Worm (Caenorhabditis elegans) whole organism, L4 larva: ENCODE data around the gene tbc-14.

Source experiments
- D1046.2 ChIP-seq: fragments of 200-800 bp; sonication (Bioruptor generic); IDR thresholded peaks from 2 replicates; pipeline ENCODE4 v1.3.6; 2022; ENCODE audit warnings: missing genetic modification characterization, missing compliant biosample characterization
- F10B5.3 ChIP-seq: sonication (generic microtip); optimal IDR thresholded peaks from 2 replicates; lab custom pipeline; 2016; ENCODE audit warnings: mild to moderate bottlenecking, missing genetic modification characterization, missing compliant biosample characterization
- F26F4.8 ChIP-seq: fragments of 200-800 bp; sonication (Bioruptor generic); conservative IDR thresholded peaks from 2 replicates; pipeline ENCODE4 v1.3.6; 2022; ENCODE audit warnings: missing genetic modification characterization, missing compliant biosample characterization
- F44E2.7 ChIP-seq: fragments of 200-800 bp; sonication (Bioruptor generic); IDR thresholded peaks from 2 replicates; pipeline ENCODE4 v2.1.2; 2022; ENCODE audit warnings: missing genetic modification characterization, missing compliant biosample characterization
- R02D3.7 ChIP-seq: fragments of 150-350 bp; sonication (generic microtip); optimal IDR thresholded peaks from 3 replicates; lab custom pipeline; 2014; ENCODE audit warnings: missing biosample characterization, missing genetic modification characterization
- Y105C5A.15 ChIP-seq: fragments of 200-800 bp; sonication (Bioruptor generic); IDR thresholded peaks from 2 replicates; pipeline ENCODE4 v1.3.6; 2022; ENCODE audit warnings: missing genetic modification characterization, missing compliant biosample characterization
- Y48G9A.11 ChIP-seq: fragments of 200-800 bp; sonication (Bioruptor generic); IDR thresholded peaks from 2 replicates; pipeline ENCODE4 v1.3.6; 2022; ENCODE audit warnings: missing genetic modification reagents, missing genetic modification characterization, missing compliant biosample characterization
- ZK546.5 ChIP-seq, 2 experiments: sonication (generic microtip); optimal IDR thresholded peaks; 2 replicates each; lab custom pipeline; 2017; ENCODE audit warnings: missing biosample characterization in 2 of 2, missing genetic modification characterization in 2 of 2
- aly-2 ChIP-seq: sonication (generic microtip); optimal IDR thresholded peaks from 2 replicates; lab custom pipeline; 2018; ENCODE audit warnings: missing biosample characterization, missing genetic modification characterization
- ama-1 ChIP-seq: fragments of 150-350 bp; optimal IDR thresholded peaks from 2 replicates; lab custom pipeline; 2014; ENCODE audit warnings: inconsistent platforms, mixed read lengths
- ceh-32 ChIP-seq: sonication (generic microtip); optimal IDR thresholded peaks from 2 replicates; lab custom pipeline; 2016; ENCODE audit warnings: mild to moderate bottlenecking, missing genetic modification characterization, missing compliant biosample characterization; ENCODE audit not compliant: poor library complexity
- ceh-62 ChIP-seq: sonication (generic microtip); optimal IDR thresholded peaks from 2 replicates; lab custom pipeline; 2017; ENCODE audit warnings: missing biosample characterization, missing genetic modification characterization
- ceh-82 ChIP-seq: sonication (generic microtip); optimal IDR thresholded peaks from 2 replicates; lab custom pipeline; 2017; ENCODE audit warnings: missing biosample characterization, missing genetic modification characterization
- cey-2 ChIP-seq: sonication (generic microtip); optimal IDR thresholded peaks from 3 replicates; lab custom pipeline; 2017; ENCODE audit warnings: missing genetic modification characterization, mild to moderate bottlenecking, missing compliant biosample characterization, antibody characterized with exemption, borderline replicate concordance; ENCODE audit not compliant: insufficient read depth
- ctbp-1 ChIP-seq: fragments of 200-800 bp; sonication (Bioruptor generic); IDR thresholded peaks from 2 replicates; pipeline ENCODE4 v1.3.6; 2022; ENCODE audit warnings: missing genetic modification reagents, missing genetic modification characterization, missing compliant biosample characterization
- daf-12 ChIP-seq: fragments of 150-350 bp; optimal IDR thresholded peaks from 2 replicates; lab custom pipeline; 2014; ENCODE audit warnings: missing biosample characterization, missing genetic modification reagents, missing genetic modification characterization
- daf-16 ChIP-seq, 3 experiments: sonication (generic microtip); optimal IDR thresholded peaks; 2 replicates each; lab custom pipeline; 2016 to 2017; ENCODE audit warnings: missing genetic modification characterization in 3 of 3, missing genetic modification reagents in 3 of 3, mild to moderate bottlenecking in 2 of 3, missing compliant biosample characterization in 2 of 3, missing biosample characterization in 1 of 3, moderate library complexity in 1 of 3
- daf-8 ChIP-seq: fragments of 200-800 bp; sonication (Bioruptor generic); IDR thresholded peaks from 2 replicates; pipeline ENCODE4 v1.3.6; 2022; ENCODE audit warnings: missing genetic modification characterization, missing compliant biosample characterization
- dmd-8 ChIP-seq: fragments of 200-800 bp; sonication (Bioruptor generic); IDR thresholded peaks from 2 replicates; pipeline ENCODE4 v1.3.6; 2022; ENCODE audit warnings: missing genetic modification characterization, missing compliant biosample characterization
- dpl-1 ChIP-seq: fragments of 150-350 bp; optimal IDR thresholded peaks from 2 replicates; lab custom pipeline; 2014; ENCODE audit warnings: missing biosample characterization, missing genetic modification reagents, missing genetic modification characterization
- dve-1 ChIP-seq: sonication (generic microtip); optimal IDR thresholded peaks from 2 replicates; lab custom pipeline; 2017; ENCODE audit warnings: antibody characterized with exemption, mild to moderate bottlenecking, missing genetic modification characterization, missing compliant biosample characterization; ENCODE audit not compliant: insufficient read depth
- hlh-11 ChIP-seq: fragments of 200-800 bp; sonication (Bioruptor generic); optimal IDR thresholded peaks from 2 replicates; lab custom pipeline; 2018; ENCODE audit warnings: mild to moderate bottlenecking, missing genetic modification characterization, missing compliant biosample characterization
- lin-1 ChIP-seq: fragments of 200-800 bp; sonication (Bioruptor generic); IDR thresholded peaks from 2 replicates; pipeline ENCODE4 v1.3.6; 2022; ENCODE audit warnings: missing genetic modification reagents, missing genetic modification characterization, missing compliant biosample characterization
- lin-29 ChIP-seq: fragments of 200-800 bp; sonication (Bioruptor generic); IDR thresholded peaks from 2 replicates; pipeline ENCODE4 v1.3.6; 2022; ENCODE audit warnings: missing genetic modification reagents, missing genetic modification characterization, missing compliant biosample characterization
- madf-9 ChIP-seq: fragments of 200-800 bp; sonication (Bioruptor generic); conservative IDR thresholded peaks from 2 replicates; pipeline ENCODE4 v1.3.6; 2022; ENCODE audit warnings: missing genetic modification reagents, missing genetic modification characterization, missing compliant biosample characterization
- mep-1 ChIP-seq: fragments of 150-350 bp; sonication (generic microtip); optimal IDR thresholded peaks from 3 replicates; lab custom pipeline; 2014; ENCODE audit warnings: missing biosample characterization, missing genetic modification characterization
- mes-2 ChIP-seq: sonication (generic microtip); optimal IDR thresholded peaks from 2 replicates; lab custom pipeline; 2016; ENCODE audit warnings: missing genotype, mild to moderate bottlenecking, missing genetic modification characterization, missing compliant biosample characterization; ENCODE audit not compliant: poor library complexity, severe bottlenecking
- mxl-3 ChIP-seq: fragments of 200-800 bp; sonication (Bioruptor generic); optimal IDR thresholded peaks from 2 replicates; lab custom pipeline; 2018; ENCODE audit warnings: mild to moderate bottlenecking, missing genetic modification characterization, missing compliant biosample characterization
- nhr-10 ChIP-seq: fragments of 150-350 bp; optimal IDR thresholded peaks from 2 replicates; lab custom pipeline; 2014; ENCODE audit warnings: missing biosample characterization, missing genetic modification characterization
- nhr-102 ChIP-seq: sonication (generic microtip); optimal IDR thresholded peaks from 2 replicates; lab custom pipeline; 2016; ENCODE audit warnings: mild to moderate bottlenecking, missing genetic modification characterization, moderate library complexity, missing compliant biosample characterization
- nhr-11 ChIP-seq: fragments of 150-350 bp; optimal IDR thresholded peaks from 2 replicates; lab custom pipeline; 2014; ENCODE audit warnings: missing biosample characterization, missing genetic modification characterization
- nhr-111 ChIP-seq: fragments of 200-800 bp; sonication (Bioruptor generic); optimal IDR thresholded peaks from 2 replicates; lab custom pipeline; 2018; ENCODE audit warnings: mild to moderate bottlenecking, missing genetic modification characterization, missing compliant biosample characterization
- nhr-25 ChIP-seq: sonication (generic microtip); optimal IDR thresholded peaks from 2 replicates; lab custom pipeline; 2017; ENCODE audit warnings: missing genetic modification characterization, mild to moderate bottlenecking, missing compliant biosample characterization, antibody characterized with exemption, moderate library complexity, borderline replicate concordance; ENCODE audit not compliant: insufficient read depth
- nhr-28 ChIP-seq: fragments of 150-350 bp; optimal IDR thresholded peaks from 2 replicates; lab custom pipeline; 2014; ENCODE audit warnings: missing biosample characterization, missing genetic modification characterization
- nhr-42 ChIP-seq: fragments of 200-800 bp; sonication (Bioruptor generic); IDR thresholded peaks from 2 replicates; pipeline ENCODE4 v1.3.6; 2022; ENCODE audit warnings: missing genetic modification characterization, missing compliant biosample characterization
- nhr-48 ChIP-seq: sonication (generic microtip); optimal IDR thresholded peaks from 2 replicates; lab custom pipeline; 2016; ENCODE audit warnings: mild to moderate bottlenecking, missing genetic modification characterization, missing compliant biosample characterization
- nhr-76 ChIP-seq: fragments of 150-350 bp; optimal IDR thresholded peaks from 2 replicates; lab custom pipeline; 2014; ENCODE audit warnings: missing biosample characterization, missing genetic modification characterization
- pha-4 ChIP-seq, 2 experiments: fragments of 150-350 bp in 1 of 2; fragments of 200-800 bp in 1 of 2; sonication (Bioruptor generic) in 1 of 2; IDR thresholded peaks in 1 of 2; optimal IDR thresholded peaks in 1 of 2; 2 replicates each; pipeline versions ENCODE4 v1.3.6 to Lab custom; 2014 to 2022; ENCODE audit warnings: missing genetic modification characterization in 2 of 2, missing genetic modification reagents in 2 of 2, missing biosample characterization in 1 of 2, missing compliant biosample characterization in 1 of 2
- php-3 ChIP-seq: fragments of 200-800 bp; sonication (Bioruptor generic); IDR thresholded peaks from 2 replicates; pipeline ENCODE4 v1.3.6; 2022; ENCODE audit warnings: missing genetic modification reagents, missing genetic modification characterization, missing compliant biosample characterization
- sdz-12 ChIP-seq: fragments of 200-800 bp; sonication (Bioruptor generic); optimal IDR thresholded peaks from 2 replicates; lab custom pipeline; 2018; ENCODE audit warnings: mild to moderate bottlenecking, missing genetic modification characterization, missing compliant biosample characterization
- spr-3 ChIP-seq: fragments of 200-800 bp; sonication (Bioruptor generic); optimal IDR thresholded peaks from 2 replicates; lab custom pipeline; 2018; ENCODE audit warnings: mild to moderate bottlenecking, missing genetic modification characterization, missing compliant biosample characterization
- vab-7 ChIP-seq: fragments of 200-800 bp; sonication (Bioruptor generic); IDR thresholded peaks from 2 replicates; pipeline ENCODE4 v1.3.6; 2022; ENCODE audit warnings: missing genetic modification reagents, missing genetic modification characterization, missing compliant biosample characterization
- zip-11 ChIP-seq: fragments of 200-800 bp; sonication (Bioruptor generic); IDR thresholded peaks from 2 replicates; pipeline ENCODE4 v1.3.6; 2022; ENCODE audit warnings: missing genetic modification characterization, missing compliant biosample characterization

The tbc-14 gene

ce11 chrII:13461604-13462375 lies 14.4 kb upstream of the tbc-14 start (continued):
- peak; percentile 75 to 76 for TF ChIP-seq daf-16 (GFP tag; optimal IDR thresholded peaks at IDR 0.05; lab: Kevin White, UChicago)
- TF ChIP-seq daf-16 (tag; optimal IDR thresholded peaks at IDR 0.05; lab: Kevin White, UChicago), result peak; percentile 95
- TF ChIP-seq cey-2 (tag; lab: Kevin White, UChicago), result peak; percentile 87
- TF ChIP-seq ceh-82, result no peak
- no peak for TF ChIP-seq F44E2.7 (GFP tag; lab: Robert Waterston, UW)
- peak; percentile 68 for TF ChIP-seq madf-9
- TF ChIP-seq daf-8 (GFP tag; lab: Robert Waterston, UW), result no peak
- TF ChIP-seq dve-1 (tag; lab: Kevin White, UChicago), result peak; percentile 95
- no peak for TF ChIP-seq lin-29
- peak; percentile 34 for TF ChIP-seq mes-2 (tag; lab: Kevin White, UChicago)
- no peak; the same call in 1 of the 2 replicates for TF ChIP-seq dmd-8
- TF ChIP-seq dpl-1, result peak; percentile 25
- TF ChIP-seq R02D3.7 (tag; lab: Kevin White, UChicago), result no peak
- peak; percentile 79 for TF ChIP-seq nhr-11 (tag; lab: Kevin White, UChicago)
- no peak for TF ChIP-seq daf-12 (tag; lab: Kevin White, UChicago)
- no peak for TF ChIP-seq Y105C5A.15
- no peak for TF ChIP-seq vab-7 (GFP tag; lab: Robert Waterston, UW)
- peak; percentile 98 for TF ChIP-seq hlh-11 (tag; lab: Kevin White, UChicago)
- no peak for TF ChIP-seq nhr-76 (tag; lab: Kevin White, UChicago)
- TF ChIP-seq nhr-28 (tag; lab: Kevin White, UChicago), result peak; percentile 89
- TF ChIP-seq, all 104 proteins: peak for 49

- TF ChIP-seq pha-4 (GFP tag; IDR thresholded peaks at IDR 0.05; lab: Robert Waterston, UW) (peak; percentile 55; the same call in 1 of the 2 replicates), pha-4 (tag; optimal IDR thresholded peaks at IDR 0.05; lab: Kevin White, UChicago) (no peak), dve-1 (tag; lab: Kevin White, UChicago) (peak; percentile 81), nhr-48 (peak; percentile 72), aly-2 (tag; lab: Kevin White, UChicago) (no peak), daf-16 (GFP tag; optimal IDR thresholded peaks at IDR 0.05; lab: Kevin White, UChicago) (peak in 1 of 2 experiments; percentile 93), daf-16 (tag; optimal IDR thresholded peaks at IDR 0.05; lab: Kevin White, UChicago) (peak; percentile 95), mxl-3 (peak; percentile 72), php-3 (GFP tag; lab: Robert Waterston, UW) (peak; percentile 79; the same call in 1 of the 2 replicates), ceh-32 (tag; lab: Kevin White, UChicago) (no peak), F10B5.3 (tag; lab: Kevin White, UChicago) (no peak), mep-1 (tag; lab: Kevin White, UChicago) (peak; percentile 92), nhr-42 (GFP tag; lab: Robert Waterston, UW) (peak; percentile 70), D1046.2 (no peak), nhr-102 (tag; lab: Kevin White, UChicago) (peak; percentile 59), nhr-25 (peak; percentile 13), mes-2 (tag; lab: Kevin White, UChicago) (peak; percentile 70), ZK546.5 (tag; optimal IDR thresholded peaks at IDR 0.05; lab: Kevin White, UChicago) (no peak), nhr-111 (GFP tag; lab: Kevin White, UChicago) (peak; percentile 53), F26F4.8 (GFP tag; lab: Robert Waterston, UW) (no peak), ama-1 (lab: Kevin White, UChicago) (peak; percentile 97), Y48G9A.11 (GFP tag; lab: Robert Waterston, UW) (no peak), ceh-62 (no peak), daf-8 (GFP tag; lab: Robert Waterston, UW) (no peak), ctbp-1 (GFP tag; lab: Robert Waterston, UW) (no peak; the same call in none of the 2 replicates), lin-1 (GFP tag; lab: Robert Waterston, UW) (peak; percentile 82), spr-3 (peak; percentile 15), Y105C5A.15 (no peak), nhr-10 (no peak), ceh-82 (no peak), zip-11 (no peak), madf-9 (no peak), sdz-12 (GFP tag; lab: Kevin White, UChicago) (peak; percentile 2)
These were observed 13.4 kb upstream of the tbc-14 start, which contains the start of gene pqn-27 for ce11 chrII:13460592-13461395. pqn-27 (minus strand) TSS chrII:13460642.
